Fruit fly (Drosophila melanogaster) whole organism, adult: Measurements from ENCODE around the gene tub.

ENCODE experiments used
- CG11617 ChIP-seq: fragments of 200-800 bp; sonication (Bioruptor generic); optimal IDR thresholded peaks from 2 replicates; lab custom pipeline; 2017; ENCODE audit warnings: mild to moderate bottlenecking, missing biosample characterization, missing genetic modification reagents, missing genetic modification characterization
- CG12768 ChIP-seq: fragments of 200-800 bp; sonication (Bioruptor generic); optimal IDR thresholded peaks from 2 replicates; lab custom pipeline; 2017; ENCODE audit warnings: missing biosample characterization, missing genetic modification characterization, mild to moderate bottlenecking, moderate library complexity, missing genetic modification reagents
- CG14711 ChIP-seq: fragments of 200-800 bp; sonication (Bioruptor generic); optimal IDR thresholded peaks from 2 replicates; lab custom pipeline; 2018; ENCODE audit warnings: missing biosample characterization, mild to moderate bottlenecking, missing genetic modification characterization, moderate library complexity
- CG1620 ChIP-seq: fragments of 200-800 bp; sonication (Bioruptor generic); optimal IDR thresholded peaks from 2 replicates; lab custom pipeline; 2016; ENCODE audit warnings: missing biosample characterization, missing genetic modification characterization
- CG33017 ChIP-seq: fragments of 200-800 bp; sonication (Bioruptor generic); optimal IDR thresholded peaks from 2 replicates; lab custom pipeline; 2018; ENCODE audit warnings: missing biosample characterization, mild to moderate bottlenecking, missing genetic modification characterization, moderate library complexity
- CG5204 ChIP-seq: fragments of 200-800 bp; sonication (Bioruptor generic); optimal IDR thresholded peaks from 2 replicates; lab custom pipeline; 2016; ENCODE audit warnings: missing biosample characterization, missing genetic modification characterization
- CG7045 ChIP-seq: fragments of 200-800 bp; sonication (Bioruptor generic); optimal IDR thresholded peaks from 2 replicates; lab custom pipeline; 2017; ENCODE audit warnings: missing biosample characterization, mild to moderate bottlenecking, missing genetic modification characterization
- CG7101 ChIP-seq: fragments of 200-800 bp; sonication (Bioruptor generic); optimal IDR thresholded peaks from 2 replicates; lab custom pipeline; 2018; ENCODE audit warnings: missing biosample characterization, mild to moderate bottlenecking, missing genetic modification characterization, moderate library complexity
- Clk ChIP-seq: fragments of 200-800 bp; sonication (Bioruptor generic); optimal IDR thresholded peaks from 2 replicates; lab custom pipeline; 2017; ENCODE audit warnings: missing biosample characterization, missing genetic modification characterization
- Crg-1 ChIP-seq: fragments of 200-800 bp; sonication (Bioruptor generic); optimal IDR thresholded peaks from 2 replicates; lab custom pipeline; 2016; ENCODE audit warnings: missing biosample characterization, missing genetic modification characterization
- Hr96 ChIP-seq: fragments of 200-800 bp; sonication (Bioruptor generic); optimal IDR thresholded peaks from 2 replicates; lab custom pipeline; 2016; ENCODE audit warnings: missing biosample characterization, missing genetic modification characterization
- Mnt ChIP-seq: fragments of 200-800 bp; sonication (Bioruptor generic); optimal IDR thresholded peaks from 2 replicates; lab custom pipeline; 2016; ENCODE audit warnings: missing biosample characterization, mild to moderate bottlenecking, missing genetic modification characterization
- bab1 ChIP-seq: fragments of 200-800 bp; sonication (Bioruptor generic); optimal IDR thresholded peaks from 3 replicates; lab custom pipeline; 2019; ENCODE audit warnings: missing biosample characterization, mild to moderate bottlenecking, missing genetic modification characterization, moderate library complexity
- cic ChIP-seq: fragments of 200-800 bp; sonication (Bioruptor generic); optimal IDR thresholded peaks from 2 replicates; lab custom pipeline; 2017; ENCODE audit warnings: missing biosample characterization, mild to moderate bottlenecking, missing genetic modification characterization, moderate library complexity
- cnc ChIP-seq, 2 experiments: fragments of >200 bp; optimal IDR thresholded peaks; 2 replicates each; lab custom pipeline; 2017
- kay ChIP-seq: fragments of 200-800 bp; sonication (Bioruptor generic); peaks from one replicate; lab custom pipeline; 2016; ENCODE audit warnings: missing biosample characterization, missing genetic modification characterization, borderline replicate concordance
- ovo ChIP-seq: fragments of 200-800 bp; sonication (Bioruptor generic); optimal IDR thresholded peaks from 2 replicates; lab custom pipeline; 2016; ENCODE audit warnings: missing biosample characterization, missing genetic modification characterization
- pad ChIP-seq: fragments of 200-800 bp; sonication (Bioruptor generic); optimal IDR thresholded peaks from 3 replicates; lab custom pipeline; 2017; ENCODE audit warnings: missing biosample characterization, missing genetic modification characterization, mild to moderate bottlenecking, moderate library complexity, missing genetic modification reagents
- tj ChIP-seq: fragments of 200-800 bp; sonication (Bioruptor generic); optimal IDR thresholded peaks from 3 replicates; lab custom pipeline; 2017; ENCODE audit warnings: missing biosample characterization, mild to moderate bottlenecking, missing genetic modification characterization, moderate library complexity
- toe ChIP-seq: fragments of 200-800 bp; sonication (Bioruptor generic); optimal IDR thresholded peaks from 2 replicates; lab custom pipeline; 2016; ENCODE audit warnings: missing biosample characterization, missing genetic modification characterization

Gene tub

DNA sequence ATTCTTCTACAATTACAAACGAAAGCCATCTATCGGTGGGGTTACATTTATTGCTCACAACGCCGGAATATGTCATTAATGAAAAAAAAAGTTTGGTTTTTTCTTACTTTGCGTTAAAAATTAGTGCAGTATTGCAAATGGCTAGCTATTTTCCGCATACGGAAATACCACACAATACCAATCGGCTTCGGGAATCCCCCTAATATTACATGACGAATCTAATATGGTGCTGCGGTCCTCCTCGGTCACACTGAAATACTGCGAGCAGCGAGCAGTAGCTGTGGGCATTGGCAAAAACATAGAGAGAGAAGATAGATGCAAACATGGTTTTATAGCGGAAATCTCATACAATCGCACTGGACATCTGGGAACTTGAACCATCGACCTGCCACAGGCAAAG is at the start of gene tub:
TSS of gene tub (plus strand) at position 253 of the 400 bp plus-strand sequence.
- TF ChIP-seq cic (GFP tag; lab: Kevin White, UChicago) (peak; percentile 27), toe (GFP tag; lab: Kevin White, UChicago) (no peak), CG5204 (GFP tag; lab: Kevin White, UChicago) (no peak), Hr96 (GFP tag; lab: Kevin White, UChicago) (no peak), ovo (GFP tag; lab: Kevin White, UChicago) (peak; percentile 19), CG12768 (GFP tag; lab: Kevin White, UChicago) (peak; percentile 23), pad (GFP tag; lab: Kevin White, UChicago) (peak; percentile 39), bab1 (GFP tag; lab: Kevin White, UChicago) (peak; percentile 37), Crg-1 (GFP tag; lab: Kevin White, UChicago) (no peak), CG7045 (GFP tag; lab: Kevin White, UChicago) (peak; percentile 39), CG7101 (tag; lab: Kevin White, UChicago) (peak; percentile 12), CG33017 (tag; lab: Kevin White, UChicago) (no peak), kay (GFP tag; lab: Kevin White, UChicago) (no peak), CG1620 (GFP tag; lab: Kevin White, UChicago) (peak; percentile 24), cnc (optimal IDR thresholded peaks at IDR 0.05; lab: Kevin White, UChicago) (no peak), Mnt (GFP tag; lab: Kevin White, UChicago) (peak; percentile 62), tj (GFP tag; lab: Kevin White, UChicago) (peak; percentile 41), CG11617 (GFP tag; lab: Kevin White, UChicago) (peak; percentile 21), CG14711 (tag; lab: Kevin White, UChicago) (peak; percentile 8), Clk (GFP tag; lab: Kevin White, UChicago) (no peak)

DNA sequence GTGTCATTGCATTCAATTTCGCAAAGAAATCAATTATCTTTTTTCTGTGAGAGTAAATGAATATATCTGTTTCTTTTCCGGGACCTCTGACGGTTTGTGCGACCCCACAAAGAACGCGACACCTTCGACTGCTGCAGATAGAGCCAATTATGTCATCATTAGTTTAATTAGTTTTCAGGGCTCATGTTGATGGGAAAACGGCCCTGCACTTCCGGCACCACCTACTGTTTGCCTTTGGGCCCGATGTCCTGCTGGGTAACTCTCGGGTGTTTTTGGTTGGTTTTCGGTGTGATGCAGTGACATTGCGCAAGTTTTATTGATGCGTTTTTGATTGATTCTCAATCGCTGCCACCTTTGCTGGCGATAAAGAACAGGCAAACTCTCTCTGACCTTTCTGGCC is 47.4 kb upstream of the tub start:
- TF ChIP-seq bab1 (GFP tag; lab: Kevin White, UChicago) (no peak), kay (GFP tag; lab: Kevin White, UChicago) (no peak), CG7045 (GFP tag; lab: Kevin White, UChicago) (no peak), cic (GFP tag; lab: Kevin White, UChicago) (no peak), CG14711 (tag; lab: Kevin White, UChicago) (no peak), Crg-1 (GFP tag; lab: Kevin White, UChicago) (no peak), Mnt (GFP tag; lab: Kevin White, UChicago) (no peak), cnc (optimal IDR thresholded peaks at IDR 0.05; lab: Kevin White, UChicago) (no peak), CG33017 (tag; lab: Kevin White, UChicago) (no peak), tj (GFP tag; lab: Kevin White, UChicago) (no peak), Hr96 (GFP tag; lab: Kevin White, UChicago) (no peak), CG12768 (GFP tag; lab: Kevin White, UChicago) (no peak), CG7101 (tag; lab: Kevin White, UChicago) (no peak), CG5204 (GFP tag; lab: Kevin White, UChicago) (no peak)

DNA sequence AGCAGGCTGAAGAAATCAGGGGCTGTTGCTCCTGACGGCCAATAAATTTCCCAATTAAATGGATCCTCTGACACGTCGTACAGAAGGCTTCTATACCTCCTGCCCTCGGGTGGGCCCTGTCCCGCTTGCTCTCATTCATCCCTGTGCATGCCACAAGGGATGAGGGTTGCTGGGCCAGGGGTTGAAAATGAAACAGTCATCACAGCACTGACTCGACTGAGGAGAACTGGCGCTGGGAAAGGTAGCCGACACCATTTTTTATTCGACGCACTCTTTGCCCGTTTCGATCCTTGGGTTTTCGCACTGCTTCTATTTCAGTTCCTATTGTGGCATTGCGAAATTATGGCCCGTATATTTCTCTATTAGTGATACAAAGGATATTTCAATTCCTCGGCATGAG is 46.4 kb upstream of the tub start:
- TF ChIP-seq Mnt (GFP tag; lab: Kevin White, UChicago) (no peak), kay (GFP tag; lab: Kevin White, UChicago) (no peak), CG12768 (GFP tag; lab: Kevin White, UChicago) (no peak), CG33017 (tag; lab: Kevin White, UChicago) (no peak), Hr96 (GFP tag; lab: Kevin White, UChicago) (no peak), tj (GFP tag; lab: Kevin White, UChicago) (no peak), Crg-1 (GFP tag; lab: Kevin White, UChicago) (no peak), cnc (optimal IDR thresholded peaks at IDR 0.05; lab: Kevin White, UChicago) (no peak), CG7045 (GFP tag; lab: Kevin White, UChicago) (no peak)

DNA sequence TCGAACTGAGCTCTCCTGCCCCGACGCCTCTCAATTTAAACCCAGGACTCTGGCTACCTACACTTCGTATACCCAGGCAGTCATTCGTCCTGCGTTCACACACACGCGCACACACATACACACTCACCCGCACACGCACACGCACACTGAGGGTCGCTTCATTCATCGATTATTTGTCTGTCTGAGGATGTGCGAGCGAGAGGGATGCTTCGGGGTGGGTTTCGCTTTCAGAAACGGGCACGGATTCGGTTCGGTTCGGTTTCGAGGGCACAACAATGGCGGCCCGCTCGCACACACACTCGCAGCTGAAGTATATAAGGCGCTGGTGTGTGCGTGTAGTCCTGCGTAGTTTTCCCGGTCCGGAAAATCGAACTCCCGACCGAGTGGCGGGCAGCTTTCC is 40.9 kb upstream of the tub start, which contains the start of gene hkb:
TSS of gene hkb (minus strand) at position 11 of the 400 bp plus-strand sequence.
- TF ChIP-seq CG33017 (tag; lab: Kevin White, UChicago) (no peak), CG11617 (GFP tag; lab: Kevin White, UChicago) (no peak), Hr96 (GFP tag; lab: Kevin White, UChicago) (no peak), CG12768 (GFP tag; lab: Kevin White, UChicago) (no peak)

DNA sequence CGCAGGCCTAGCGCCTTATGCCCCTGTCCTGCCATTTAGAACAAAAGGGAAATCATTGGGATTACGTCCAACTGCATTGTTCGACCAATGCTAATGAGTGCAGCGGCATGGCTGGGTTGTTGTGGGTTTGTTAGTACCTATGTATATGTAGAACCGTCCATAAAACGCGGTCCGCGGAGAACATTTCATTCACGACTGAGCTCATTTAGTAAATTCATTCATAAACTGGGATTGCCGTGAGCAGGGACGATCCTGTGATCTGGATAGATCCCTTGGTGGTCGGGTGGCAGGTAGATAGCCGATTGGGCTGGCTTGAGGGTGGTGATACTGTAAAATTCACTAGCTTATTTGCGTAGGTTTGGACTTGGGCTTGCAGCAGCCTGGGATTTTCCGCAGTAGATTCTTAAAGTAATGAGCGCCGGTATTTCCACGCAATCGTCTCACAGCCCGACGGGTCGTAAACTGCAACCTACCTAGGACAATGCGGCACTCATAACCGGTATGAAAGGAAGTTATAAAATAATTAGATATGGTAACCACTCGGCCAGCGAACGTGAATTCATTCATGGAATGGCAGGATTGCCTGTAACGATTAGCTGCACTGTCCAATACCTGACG is 39.2 kb upstream of the tub start:
- TF ChIP-seq cic (GFP tag; lab: Kevin White, UChicago): no peak
- no peak for TF ChIP-seq toe (GFP tag; lab: Kevin White, UChicago)
- no peak for TF ChIP-seq kay (GFP tag; lab: Kevin White, UChicago)
- no peak for TF ChIP-seq CG14711 (tag; lab: Kevin White, UChicago)
- TF ChIP-seq Clk (GFP tag; lab: Kevin White, UChicago): no peak
- no peak for TF ChIP-seq CG7045 (GFP tag; lab: Kevin White, UChicago)
- no peak for TF ChIP-seq bab1 (GFP tag; lab: Kevin White, UChicago)
- TF ChIP-seq CG33017 (tag; lab: Kevin White, UChicago): no peak
- TF ChIP-seq CG7101 (tag; lab: Kevin White, UChicago): no peak
- no peak for TF ChIP-seq cnc (optimal IDR thresholded peaks at IDR 0.05; lab: Kevin White, UChicago)
- no peak for TF ChIP-seq CG5204 (GFP tag; lab: Kevin White, UChicago)
- no peak for TF ChIP-seq tj (GFP tag; lab: Kevin White, UChicago)
- no peak for TF ChIP-seq Mnt (GFP tag; lab: Kevin White, UChicago)
